Fruit fly (Drosophila melanogaster): ENCODE data around the gene Dim1.

- TF ChIP-seq psq (optimal IDR thresholded peaks at IDR 0.05), result no peak
- no peak for TF ChIP-seq insv (optimal IDR thresholded peaks at IDR 0.05)
- TF ChIP-seq h (optimal IDR thresholded peaks at IDR 0.05), result no peak
- TF ChIP-seq Sin3A (optimal IDR thresholded peaks at IDR 0.05), result no peak
- no peak for TF ChIP-seq ttk (optimal IDR thresholded peaks at IDR 0.05)
- TF ChIP-seq Myc (optimal IDR thresholded peaks at IDR 0.05), result no peak
Measured at dm6 chr2L:4416903-4417302, 13.9 kb downstream of the Dim1 start.

Data from Kc167 (cell line).